Worm (Caenorhabditis elegans): ENCODE data around the gene Y43F8B.9.

DNA sequence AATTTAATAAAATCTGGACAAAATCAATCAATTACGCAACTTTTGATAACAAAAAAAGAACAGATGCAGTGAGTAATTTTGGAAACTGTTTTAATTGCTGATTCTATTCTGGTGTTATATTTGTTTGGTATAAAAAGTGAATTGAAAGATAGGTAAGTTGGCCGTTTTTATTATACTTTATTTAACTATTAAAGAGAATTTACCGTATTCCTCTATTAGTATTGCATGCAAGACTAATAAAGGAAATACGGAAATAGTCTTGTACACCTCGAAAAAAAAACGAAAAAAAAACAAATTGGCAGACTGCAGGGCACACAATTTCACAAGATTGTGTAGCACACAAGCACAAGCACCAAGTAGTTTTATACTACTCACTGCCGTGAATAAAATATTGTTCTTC is 15.3 kb upstream of the Y43F8B.9 start, which contains the start of gene Y43F8B.25:
- no peak for TF ChIP-seq hlh-30 (tag; optimal IDR thresholded peaks at IDR 0.05; ENCODE audit: insufficient read depth)
- TF ChIP-seq fkh-10 (GFP tag; optimal IDR thresholded peaks at IDR 0.05) = no peak
- no peak for TF ChIP-seq elt-2 (tag; optimal IDR thresholded peaks at IDR 0.05)
- no peak for TF ChIP-seq sox-4 (tag; optimal IDR thresholded peaks at IDR 0.05)
- TF ChIP-seq odd-2 (tag; optimal IDR thresholded peaks at IDR 0.05) = no peak
- no peak for TF ChIP-seq C08G9.2 (tag; optimal IDR thresholded peaks at IDR 0.05)
- no peak for TF ChIP-seq F13H6.1 (tag; optimal IDR thresholded peaks at IDR 0.05)
- TF ChIP-seq pha-4 (tag; optimal IDR thresholded peaks at IDR 0.05) = no peak
- TF ChIP-seq ets-4 (tag; optimal IDR thresholded peaks at IDR 0.05) = no peak
- no peak for TF ChIP-seq ama-1 (optimal IDR thresholded peaks at IDR 0.05)
